Fruit fly (Drosophila melanogaster): ENCODE results near the gene CG32052.

CG32052 gene

dm6 chr3L:9829639-9830341 lies 42.9 kb downstream of the CG32052 start:
- TF ChIP-seq CTCF (optimal IDR thresholded peaks at IDR 0.05) (no peak), CG8478 (optimal IDR thresholded peaks at IDR 0.05) (no peak)

- TF ChIP-seq CG8478 (optimal IDR thresholded peaks at IDR 0.05) (no peak), CTCF (optimal IDR thresholded peaks at IDR 0.05) (no peak)
Observed at dm6 chr3L:9832125-9832524, 45.3 kb downstream of the CG32052 start.

- TF ChIP-seq CG8478 (optimal IDR thresholded peaks at IDR 0.05) (no peak), CTCF (optimal IDR thresholded peaks at IDR 0.05) (peak in 1 of 2 experiments; percentile 28)
Observed at dm6 chr3L:9836524-9837047, 49.7 kb downstream of the CG32052 start, which contains the start of gene I-2. TSS of gene I-2 (minus strand) at chr3L:9836805.

- no peak for TF ChIP-seq CG8478 (optimal IDR thresholded peaks at IDR 0.05)
- no peak for TF ChIP-seq CTCF (optimal IDR thresholded peaks at IDR 0.05)
Observed at dm6 chr3L:9837053-9837452, 50.2 kb downstream of the CG32052 start.

dm6 chr3L:9838534-9838933 lies 51.7 kb downstream of the CG32052 start, which contains the start of gene Cdk8:
TSS of gene Cdk8 (minus strand) at chr3L:9838670.
- TF ChIP-seq CG8478 (optimal IDR thresholded peaks at IDR 0.05) (no peak), CTCF (optimal IDR thresholded peaks at IDR 0.05) (no peak)

DNA sequence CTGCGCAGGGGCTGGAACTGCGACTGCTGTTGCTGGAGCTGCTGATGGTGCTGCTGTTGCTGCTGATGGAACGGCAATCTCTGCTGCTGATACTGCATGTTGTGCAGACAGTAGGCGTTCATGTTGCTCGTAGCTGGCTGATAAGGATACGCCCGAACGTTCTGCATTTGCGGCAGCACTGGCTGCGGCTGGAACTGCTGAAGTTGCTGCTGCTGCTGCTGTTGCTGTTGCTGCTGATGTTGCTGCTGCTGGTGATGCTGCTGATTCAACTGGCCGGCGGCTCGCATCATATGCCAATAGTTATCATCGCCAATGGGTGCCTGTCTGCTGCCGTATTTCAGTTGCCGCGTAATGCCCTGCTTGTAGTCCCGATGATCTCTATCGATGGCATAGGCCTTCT lies 53.9 kb downstream of the CG32052 start:
- no peak for TF ChIP-seq CTCF (optimal IDR thresholded peaks at IDR 0.05)
- TF ChIP-seq CG8478 (optimal IDR thresholded peaks at IDR 0.05): no peak

DNA sequence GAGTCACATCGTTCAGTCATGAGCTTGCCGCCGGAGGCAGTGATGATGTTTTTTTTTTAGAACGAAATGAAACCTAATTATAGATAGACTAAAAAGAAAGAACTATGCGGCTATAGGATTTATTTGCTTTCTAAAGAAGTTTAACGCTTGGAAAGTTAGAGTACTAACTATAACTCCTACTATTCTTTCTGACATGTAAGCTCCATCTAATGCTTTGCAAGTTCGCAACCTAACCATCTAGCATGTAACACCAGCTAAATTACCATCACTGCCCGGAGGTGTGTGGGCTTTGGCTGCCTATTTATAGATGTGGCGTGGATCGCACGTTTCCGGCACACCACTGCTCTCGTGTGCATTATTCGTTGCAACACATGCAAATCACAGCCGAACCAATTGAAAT lies 55.2 kb downstream of the CG32052 start:
- TF ChIP-seq CTCF (optimal IDR thresholded peaks at IDR 0.05): no peak

dm6 chr3L:9845980-9846538 lies 59.2 kb downstream of the CG32052 start:
- TF ChIP-seq CG8478 (optimal IDR thresholded peaks at IDR 0.05) (no peak), CTCF (optimal IDR thresholded peaks at IDR 0.05) (no peak)

DNA sequence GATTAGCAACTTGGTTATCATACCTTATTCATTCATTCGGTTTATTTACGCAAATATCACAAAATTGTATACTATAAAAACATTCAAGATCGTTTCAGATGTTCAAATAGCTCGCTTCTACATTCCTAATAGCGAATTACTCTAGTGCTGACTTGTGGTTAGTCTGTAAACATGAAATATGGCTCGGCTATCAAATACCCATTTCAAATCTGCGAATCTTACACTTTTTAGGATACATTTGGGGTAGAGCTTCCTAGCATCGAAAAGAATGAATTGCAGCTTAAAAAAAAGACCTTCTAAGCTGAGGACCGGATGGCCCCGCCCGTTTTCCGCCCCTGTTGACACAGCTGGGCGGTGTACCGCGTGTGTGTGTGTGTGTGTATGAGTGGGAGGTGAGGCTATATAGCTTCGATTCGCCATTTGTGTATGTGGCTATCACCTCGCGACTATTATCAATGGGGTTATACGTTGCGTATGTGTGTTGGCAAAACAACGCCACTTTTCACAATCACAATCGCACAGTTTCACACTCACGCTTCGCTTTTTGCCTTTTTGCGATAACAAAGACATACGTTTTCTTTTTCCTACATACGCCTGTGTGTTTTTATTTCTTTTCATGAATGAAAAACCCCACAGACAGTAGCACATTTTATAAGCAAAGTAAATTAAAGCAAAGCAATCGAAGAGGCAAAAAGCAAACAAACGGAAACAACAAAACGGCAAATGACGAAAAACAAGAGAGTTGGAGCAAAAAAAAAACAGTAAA lies 59.9 kb downstream of the CG32052 start:
- TF ChIP-seq CG8478 (optimal IDR thresholded peaks at IDR 0.05) (no peak), CTCF (optimal IDR thresholded peaks at IDR 0.05) (no peak)

DNA sequence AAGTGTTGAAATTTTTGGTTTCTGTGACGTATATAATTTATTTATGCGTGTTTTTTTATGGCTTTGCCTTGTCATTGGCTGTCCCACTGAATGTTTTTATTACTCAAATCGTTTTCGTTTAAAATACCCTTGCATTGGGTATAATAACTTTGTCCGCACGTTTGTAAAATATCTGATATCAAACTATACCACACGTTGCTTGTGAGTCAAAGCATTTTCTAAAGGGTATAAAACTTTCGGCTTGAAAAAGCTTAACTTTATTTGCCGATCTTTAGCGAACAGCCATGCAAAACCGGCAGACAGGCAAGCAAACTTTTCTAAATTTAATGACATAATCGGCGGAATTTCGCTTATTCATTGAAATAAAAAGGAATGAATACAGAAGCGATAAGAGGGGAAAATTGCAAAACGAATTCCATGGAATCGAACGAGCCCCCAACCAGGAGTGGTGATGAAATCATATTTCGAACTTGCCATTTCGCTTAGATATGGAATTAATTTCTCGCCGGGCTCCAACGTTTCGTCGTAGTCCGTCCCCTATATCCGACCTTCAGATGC lies 60.7 kb downstream of the CG32052 start:
- no peak for TF ChIP-seq CG8478 (optimal IDR thresholded peaks at IDR 0.05)
- no peak for TF ChIP-seq CTCF (optimal IDR thresholded peaks at IDR 0.05)

DNA sequence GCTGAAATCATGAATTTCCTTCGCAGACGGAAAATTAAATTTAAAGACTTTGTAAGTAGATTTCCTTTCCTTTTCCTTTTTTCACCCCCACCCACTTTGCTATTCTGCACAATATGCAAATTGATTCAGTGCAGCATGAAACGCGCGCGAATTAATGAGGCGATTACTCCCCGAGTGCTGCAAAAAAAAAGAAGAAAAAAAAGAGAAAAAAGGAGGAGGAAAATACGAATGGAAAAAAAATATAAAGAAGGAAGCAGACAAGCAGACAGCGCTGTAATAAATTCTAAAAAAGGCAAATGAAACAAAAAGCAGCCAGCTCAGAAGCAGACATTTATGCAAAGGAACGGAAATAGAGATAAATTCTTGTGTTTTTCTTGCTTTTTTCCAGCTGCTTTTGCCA lies 61.9 kb downstream of the CG32052 start:
- TF ChIP-seq CG8478 (optimal IDR thresholded peaks at IDR 0.05) (no peak), CTCF (optimal IDR thresholded peaks at IDR 0.05) (no peak)

DNA sequence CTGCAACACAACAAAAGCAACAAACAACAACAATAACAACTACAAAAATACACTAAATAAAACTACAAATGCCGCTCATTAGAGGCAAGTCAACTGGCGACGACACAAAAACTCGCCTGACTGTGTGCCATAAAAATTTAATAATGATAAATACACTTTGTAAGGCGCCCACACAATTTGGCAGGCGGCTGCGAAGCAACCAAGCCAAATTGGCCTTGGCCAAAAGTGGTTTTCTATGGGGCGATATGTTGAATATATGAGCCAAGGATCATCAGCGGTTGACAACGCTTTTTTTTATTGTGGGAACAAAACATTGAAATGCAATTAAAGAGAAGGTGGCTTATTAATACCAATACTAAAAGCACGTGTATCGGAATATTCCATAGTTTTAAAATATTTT lies 63.3 kb downstream of the CG32052 start:
- TF ChIP-seq CG8478 (optimal IDR thresholded peaks at IDR 0.05) (no peak), CTCF (optimal IDR thresholded peaks at IDR 0.05) (no peak)

dm6 chr3L:9851000-9851671 lies 64.3 kb downstream of the CG32052 start:
- TF ChIP-seq CG8478 (optimal IDR thresholded peaks at IDR 0.05) (no peak), CTCF (optimal IDR thresholded peaks at IDR 0.05) (no peak)

- TF ChIP-seq CG8478 (optimal IDR thresholded peaks at IDR 0.05) (no peak), CTCF (optimal IDR thresholded peaks at IDR 0.05) (no peak)
Observed at dm6 chr3L:9853140-9853746, 66.4 kb downstream of the CG32052 start.
